Worm (Caenorhabditis elegans) whole organism, L4 larva: ENCODE measurements around the gene ZK1240.9.
"Not testable (repeated sequence)": the region's sequence is repeated elsewhere in the genome, so short reads cannot be mapped to it uniquely, and the experiment has no call there.

Experiments
- Y5F2A.4 ChIP-seq: fragments of 200-800 bp; sonication (Bioruptor generic); optimal IDR thresholded peaks from 2 replicates; lab custom pipeline; 2018; ENCODE audit warnings: mild to moderate bottlenecking, missing genetic modification characterization, missing compliant biosample characterization
- aly-2 ChIP-seq: sonication (generic microtip); optimal IDR thresholded peaks from 2 replicates; lab custom pipeline; 2018; ENCODE audit warnings: missing biosample characterization, missing genetic modification characterization
- ceh-20 ChIP-seq: fragments of 200-800 bp; sonication (Bioruptor generic); IDR thresholded peaks from 2 replicates; pipeline ENCODE4 v1.3.6; 2022; ENCODE audit warnings: missing genetic modification reagents, missing genetic modification characterization, missing compliant biosample characterization
- ceh-44 ChIP-seq: fragments of 200-800 bp; sonication (Bioruptor generic); IDR thresholded peaks from 2 replicates; pipeline ENCODE4 v1.3.6; 2022; ENCODE audit warnings: missing genetic modification reagents, missing genetic modification characterization, missing compliant biosample characterization
- daf-8 ChIP-seq: fragments of 200-800 bp; sonication (Bioruptor generic); IDR thresholded peaks from 2 replicates; pipeline ENCODE4 v1.3.6; 2022; ENCODE audit warnings: missing genetic modification characterization, missing compliant biosample characterization
- duxl-1 ChIP-seq: sonication (generic microtip); optimal IDR thresholded peaks from 2 replicates; lab custom pipeline; 2016; ENCODE audit warnings: mild to moderate bottlenecking, missing genetic modification characterization, moderate library complexity, missing compliant biosample characterization; ENCODE audit not compliant: poor library complexity
- egl-43 ChIP-seq: fragments of 200-800 bp; sonication (Bioruptor generic); IDR thresholded peaks from 2 replicates; pipeline ENCODE4 v1.3.6; 2022; ENCODE audit warnings: missing genetic modification reagents, missing genetic modification characterization, missing compliant biosample characterization
- hif-1 ChIP-seq, 2 experiments: sonication (generic microtip); optimal IDR thresholded peaks; 2 replicates each; lab custom pipeline; 2016 to 2017; ENCODE audit warnings: missing compliant biosample characterization in 2 of 2, missing genetic modification characterization in 2 of 2, missing genetic modification reagents in 2 of 2, missing genotype in 2 of 2, mild to moderate bottlenecking in 1 of 2
- hlh-11 ChIP-seq: fragments of 200-800 bp; sonication (Bioruptor generic); optimal IDR thresholded peaks from 2 replicates; lab custom pipeline; 2018; ENCODE audit warnings: mild to moderate bottlenecking, missing genetic modification characterization, missing compliant biosample characterization
- lin-13 ChIP-seq: fragments of 150-350 bp; optimal IDR thresholded peaks from 2 replicates; lab custom pipeline; 2014; ENCODE audit warnings: missing biosample characterization, missing genetic modification reagents, missing genetic modification characterization
- lin-38 ChIP-seq: fragments of 200-800 bp; sonication (Bioruptor generic); IDR thresholded peaks from 2 replicates; pipeline ENCODE4 v1.3.6; 2022; ENCODE audit warnings: missing genetic modification reagents, missing genetic modification characterization, missing compliant biosample characterization
- lin-39 ChIP-seq: fragments of 150-350 bp; optimal IDR thresholded peaks from 2 replicates; lab custom pipeline; 2014; ENCODE audit warnings: missing biosample characterization, missing genetic modification reagents, missing genetic modification characterization
- lir-3 ChIP-seq: sonication (generic microtip); optimal IDR thresholded peaks from 2 replicates; lab custom pipeline; 2016; ENCODE audit warnings: mild to moderate bottlenecking, missing genetic modification characterization, missing compliant biosample characterization
- mdt-29 ChIP-seq: fragments of 200-800 bp; sonication (Bioruptor generic); IDR thresholded peaks from 2 replicates; pipeline ENCODE4 v1.3.6; 2022; ENCODE audit warnings: missing genetic modification reagents, missing genetic modification characterization, missing compliant biosample characterization
- nhr-10 ChIP-seq: fragments of 150-350 bp; optimal IDR thresholded peaks from 2 replicates; lab custom pipeline; 2014; ENCODE audit warnings: missing biosample characterization, missing genetic modification characterization
- nhr-11 ChIP-seq: fragments of 150-350 bp; optimal IDR thresholded peaks from 2 replicates; lab custom pipeline; 2014; ENCODE audit warnings: missing biosample characterization, missing genetic modification characterization
- nhr-237 ChIP-seq: sonication (generic microtip); optimal IDR thresholded peaks from 2 replicates; lab custom pipeline; 2017; ENCODE audit warnings: missing biosample characterization, missing genetic modification characterization
- nhr-28 ChIP-seq: fragments of 150-350 bp; optimal IDR thresholded peaks from 2 replicates; lab custom pipeline; 2014; ENCODE audit warnings: missing biosample characterization, missing genetic modification characterization
- rbr-2 ChIP-seq: sonication (generic microtip); optimal IDR thresholded peaks from 2 replicates; lab custom pipeline; 2016; ENCODE audit warnings: missing genotype, missing genetic modification characterization, missing compliant biosample characterization
- saeg-2 ChIP-seq: fragments of 200-800 bp; sonication (Bioruptor generic); IDR thresholded peaks from 2 replicates; pipeline ENCODE4 v1.3.6; 2022; ENCODE audit warnings: missing genetic modification reagents, missing genetic modification characterization, missing compliant biosample characterization
- snpc-1.2 ChIP-seq: fragments of 200-800 bp; sonication (Bioruptor generic); IDR thresholded peaks from 2 replicates; pipeline ENCODE4 v1.3.6; 2022; ENCODE audit warnings: missing genetic modification reagents, missing genetic modification characterization, missing compliant biosample characterization
- snpc-4 ChIP-seq: fragments of 150-350 bp; optimal IDR thresholded peaks from 2 replicates; lab custom pipeline; 2014; ENCODE audit warnings: missing biosample characterization, missing genetic modification characterization
- spr-3 ChIP-seq: fragments of 200-800 bp; sonication (Bioruptor generic); optimal IDR thresholded peaks from 2 replicates; lab custom pipeline; 2018; ENCODE audit warnings: mild to moderate bottlenecking, missing genetic modification characterization, missing compliant biosample characterization
- unc-62 ChIP-seq, 3 experiments: fragments of 150-350 bp in 1 of 3; sonication (generic microtip); optimal IDR thresholded peaks in 2 of 3; peaks in 1 of 3; 1 replicate in 1 of 3; 2 replicates in 2 of 3; lab custom pipeline; 2014 to 2017; ENCODE audit warnings: missing biosample characterization in 3 of 3, missing genetic modification characterization in 3 of 3, missing genetic modification reagents in 3 of 3, missing genotype in 1 of 3
- vab-7 ChIP-seq: fragments of 200-800 bp; sonication (Bioruptor generic); IDR thresholded peaks from 2 replicates; pipeline ENCODE4 v1.3.6; 2022; ENCODE audit warnings: missing genetic modification reagents, missing genetic modification characterization, missing compliant biosample characterization
- zfp-2 ChIP-seq: sonication (generic microtip); optimal IDR thresholded peaks from 2 replicates; lab custom pipeline; 2016; ENCODE audit warnings: mild to moderate bottlenecking, missing genetic modification characterization, missing compliant biosample characterization
- zfp-3 ChIP-seq: fragments of 200-800 bp; sonication (Bioruptor generic); conservative IDR thresholded peaks from 2 replicates; pipeline ENCODE4 v1.3.6; 2022; ENCODE audit warnings: missing genetic modification reagents, missing genetic modification characterization, missing compliant biosample characterization
- zip-2 ChIP-seq: fragments of 150-350 bp; optimal IDR thresholded peaks from 2 replicates; lab custom pipeline; 2014; ENCODE audit warnings: missing biosample characterization, missing genetic modification characterization
- ztf-11 ChIP-seq: fragments of 150-350 bp; optimal IDR thresholded peaks from 2 replicates; lab custom pipeline; 2014; ENCODE audit warnings: missing biosample characterization, missing genetic modification characterization

The ZK1240.9 gene

ce11 chrII:2279839-2280238 lies 38.1 kb upstream of the ZK1240.9 start, which contains the start of gene K09F6.11:
Gene K09F6.11 (plus strand): TSS chrII:2280139.
- TF ChIP-seq rbr-2 (tag; lab: Kevin White, UChicago), result no peak
- peak in 1 of 2 experiments; percentile 48 for TF ChIP-seq unc-62 (GFP tag; optimal IDR thresholded peaks at IDR 0.05 in 1 of 2; lab: Kevin White, UChicago)
- TF ChIP-seq unc-62 (tag; optimal IDR thresholded peaks at IDR 0.05; lab: Kevin White, UChicago), result no peak

- TF ChIP-seq ztf-11 (tag; lab: Kevin White, UChicago); mdt-29 (GFP tag; lab: Robert Waterston, UW); ceh-44 (GFP tag; lab: Robert Waterston, UW): not testable (repeated sequence)
Measured at ce11 chrII:2282599-2282998, 35.4 kb upstream of the ZK1240.9 start, which contains the start of gene K09F6.9. Gene K09F6.9 (minus strand): TSS chrII:2282699.

ce11 chrII:2284703-2285102 lies 33.3 kb upstream of the ZK1240.9 start:
- TF ChIP-seq unc-62 (GFP tag; optimal IDR thresholded peaks at IDR 0.05 in 1 of 2; lab: Kevin White, UChicago) (peak in 1 of 2 experiments; percentile 92), unc-62 (tag; optimal IDR thresholded peaks at IDR 0.05; lab: Kevin White, UChicago) (no peak), zip-2 (tag; lab: Kevin White, UChicago) (no peak)
- TF ChIP-seq, all 104 proteins: peak for 1

ce11 chrII:2288798-2289197 lies 29.2 kb upstream of the ZK1240.9 start, which contains the start of the genes K09F6.10 and K09F6.13:
Gene K09F6.10 (minus strand): TSS chrII:2288883.
Gene K09F6.13 (plus strand): TSS chrII:2289114.
- TF ChIP-seq lin-39 (tag; lab: Kevin White, UChicago), result no peak
- no peak for TF ChIP-seq aly-2
- no peak for TF ChIP-seq snpc-4 (tag; lab: Kevin White, UChicago)
- no peak for TF ChIP-seq Y5F2A.4 (GFP tag; lab: Kevin White, UChicago)
- TF ChIP-seq lin-38 (GFP tag; lab: Robert Waterston, UW), result no peak
- no peak for TF ChIP-seq lin-13 (GFP tag; lab: Kevin White, UChicago)
- TF ChIP-seq nhr-237, result no peak
- TF ChIP-seq zfp-3 (GFP tag; lab: Robert Waterston, UW), result no peak
- TF ChIP-seq daf-8 (GFP tag; lab: Robert Waterston, UW), result no peak
- no peak for TF ChIP-seq spr-3 (GFP tag; lab: Kevin White, UChicago)
- TF ChIP-seq duxl-1, result no peak
- no peak for TF ChIP-seq nhr-10
- no peak for TF ChIP-seq egl-43
- no peak for TF ChIP-seq zfp-2 (tag; lab: Kevin White, UChicago)
- TF ChIP-seq, all 104 proteins: peak for 0

DNA sequence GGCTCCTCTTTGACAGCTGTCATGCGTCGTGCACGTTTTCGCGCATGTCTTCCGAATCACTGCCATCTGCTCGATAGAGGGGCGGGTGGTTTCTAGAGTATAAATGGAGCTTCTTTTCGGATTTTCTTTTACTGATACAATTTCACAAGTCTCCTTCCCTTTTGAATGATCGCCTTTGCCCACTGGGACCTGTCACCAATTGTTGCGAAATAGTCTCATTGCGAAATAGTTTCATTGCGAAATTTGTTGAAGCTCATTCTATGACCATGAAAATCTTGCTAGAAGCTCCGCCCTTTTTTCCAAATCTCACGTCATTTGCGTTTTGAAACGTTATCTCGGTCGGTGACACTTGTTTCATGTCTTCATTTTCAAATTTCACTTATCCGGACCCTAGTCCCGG lies 28.5 kb upstream of the ZK1240.9 start:
- TF ChIP-seq hif-1 (tag; optimal IDR thresholded peaks at IDR 0.05; lab: Kevin White, UChicago) (peak in 1 of 2 experiments; percentile 16), vab-7 (GFP tag; lab: Robert Waterston, UW) (peak; percentile 55; the same call in 1 of the 2 replicates), ceh-20 (GFP tag; lab: Robert Waterston, UW) (peak; percentile 72; the same call in 1 of the 2 replicates), hlh-11 (tag; lab: Kevin White, UChicago) (no peak), lir-3 (no peak), unc-62 (GFP tag; optimal IDR thresholded peaks at IDR 0.05 in 1 of 2; lab: Kevin White, UChicago) (peak in 1 of 2 experiments; percentile 95), unc-62 (tag; optimal IDR thresholded peaks at IDR 0.05; lab: Kevin White, UChicago) (no peak), nhr-11 (tag; lab: Kevin White, UChicago) (peak; percentile 22)

- TF ChIP-seq saeg-2 (GFP tag; lab: Robert Waterston, UW) (no peak), snpc-1.2 (no peak), nhr-28 (no peak)
Measured at ce11 chrII:2292027-2292426, 26.0 kb upstream of the ZK1240.9 start, which contains the start of gene K09F6.7. Gene K09F6.7 (minus strand): TSS chrII:2292127.
